Worm (Caenorhabditis elegans): ENCODE data around the gene Y53C12A.3.

Gene Y53C12A.3

ce11 chrII:9716417-9717039, 10.5 kb upstream of the Y53C12A.3 start, which contains the start of gene wee-1.3 (continued):
- no peak for TF ChIP-seq zip-11 (GFP tag; IDR thresholded peaks at IDR 0.05)
- TF ChIP-seq hmg-1.1 (GFP tag; IDR thresholded peaks at IDR 0.05): peak; percentile 69
- TF ChIP-seq unc-39 (tag; optimal IDR thresholded peaks at IDR 0.05): no peak
- TF ChIP-seq nhr-237 (tag; optimal IDR thresholded peaks at IDR 0.05): no peak
- TF ChIP-seq mes-2 (tag; optimal IDR thresholded peaks at IDR 0.05; ENCODE audit: poor library complexity, severe bottlenecking): peak; percentile 86
- no peak for TF ChIP-seq zfp-3 (GFP tag; conservative IDR thresholded peaks at IDR 0.05)
- TF ChIP-seq lin-13 (GFP tag; optimal IDR thresholded peaks at IDR 0.05): no peak
- TF ChIP-seq nhr-41 (GFP tag; IDR thresholded peaks at IDR 0.05): no peak
- TF ChIP-seq mxl-2 (GFP tag; conservative IDR thresholded peaks at IDR 0.05): no peak
- peak; percentile 73 for TF ChIP-seq hlh-30 (tag; optimal IDR thresholded peaks at IDR 0.05; ENCODE audit: insufficient read depth)
- no peak for TF ChIP-seq sdz-12 (GFP tag; optimal IDR thresholded peaks at IDR 0.05)
- peak; percentile 34 for TF ChIP-seq nhr-25 (tag; optimal IDR thresholded peaks at IDR 0.05; ENCODE audit: borderline replicate concordance, insufficient read depth)
- no peak for TF ChIP-seq egl-43 (GFP tag; IDR thresholded peaks at IDR 0.05)
- peak; percentile 72 for TF ChIP-seq dve-1 (tag; optimal IDR thresholded peaks at IDR 0.05; ENCODE audit: insufficient read depth)
- peak; percentile 30 for TF ChIP-seq fkh-10 (GFP tag; optimal IDR thresholded peaks at IDR 0.05)
- TF ChIP-seq nhr-48 (tag; optimal IDR thresholded peaks at IDR 0.05): peak; percentile 10
- TF ChIP-seq aly-2 (tag; optimal IDR thresholded peaks at IDR 0.05): no peak
- no peak for TF ChIP-seq ceh-44 (GFP tag; IDR thresholded peaks at IDR 0.05)
- TF ChIP-seq aha-1 (tag): peak; percentile 92
- peak; percentile 53 for TF ChIP-seq dmd-6 (GFP tag; IDR thresholded peaks at IDR 0.05)
- no peak for TF ChIP-seq daf-8 (GFP tag; IDR thresholded peaks at IDR 0.05)
- peak in 1 of 2 experiments; percentile 40 for TF ChIP-seq mdl-1 (tag; optimal IDR thresholded peaks at IDR 0.05)
- TF ChIP-seq rbr-2 (tag; optimal IDR thresholded peaks at IDR 0.05): peak; percentile 74
- no peak for TF ChIP-seq snpc-1.2 (GFP tag; IDR thresholded peaks at IDR 0.05)
- no peak for TF ChIP-seq cey-2 (tag; optimal IDR thresholded peaks at IDR 0.05; ENCODE audit: borderline replicate concordance, insufficient read depth)
- TF ChIP-seq hlh-11 (tag; optimal IDR thresholded peaks at IDR 0.05): peak; percentile 57
- peak; percentile 84 for TF ChIP-seq T20F7.1 (GFP tag; optimal IDR thresholded peaks at IDR 0.05)
- no peak for TF ChIP-seq ztf-7 (tag; optimal IDR thresholded peaks at IDR 0.05)
- no peak for TF ChIP-seq pha-4 (GFP tag; IDR thresholded peaks at IDR 0.05)
- TF ChIP-seq pha-4 (tag; optimal IDR thresholded peaks at IDR 0.05): peak; percentile 82
- TF ChIP-seq daf-12 (tag; optimal IDR thresholded peaks at IDR 0.05): no peak
- TF ChIP-seq lin-15B (tag; optimal IDR thresholded peaks at IDR 0.05): no peak
- TF ChIP-seq zfp-2 (tag; optimal IDR thresholded peaks at IDR 0.05): no peak
- TF ChIP-seq nhr-6 (tag; optimal IDR thresholded peaks at IDR 0.05): peak; percentile 73
- no peak for TF ChIP-seq ceh-20 (GFP tag; IDR thresholded peaks at IDR 0.05)
- TF ChIP-seq ctbp-1 (GFP tag; IDR thresholded peaks at IDR 0.05): no peak
- no peak for TF ChIP-seq duxl-1 (tag; optimal IDR thresholded peaks at IDR 0.05; ENCODE audit: poor library complexity)
- TF ChIP-seq lin-29 (GFP tag; IDR thresholded peaks at IDR 0.05): no peak
- 0 out of 2 replicates have a peak, but pooled peaks have one; percentile 43 for TF ChIP-seq tra-1 (GFP tag; IDR thresholded peaks at IDR 0.05)
- TF ChIP-seq attf-4 (tag; optimal IDR thresholded peaks at IDR 0.05): no peak
- TF ChIP-seq madf-5 (GFP tag; IDR thresholded peaks at IDR 0.05): no peak
- TF ChIP-seq mdt-29 (GFP tag; IDR thresholded peaks at IDR 0.05): no peak
- peak; percentile 99 for TF ChIP-seq dpl-1 (GFP tag; optimal IDR thresholded peaks at IDR 0.05)
- TF ChIP-seq dmd-8 (GFP tag; IDR thresholded peaks at IDR 0.05): no peak
- no peak for TF ChIP-seq ceh-28 (tag; optimal IDR thresholded peaks at IDR 0.05)
- TF ChIP-seq unc-62 (GFP tag; optimal IDR thresholded peaks at IDR 0.05 in 1 of 2): peak in 1 of 2 experiments; percentile 33
- TF ChIP-seq unc-62 (tag; optimal IDR thresholded peaks at IDR 0.05): no peak
- TF ChIP-seq madf-9 (GFP tag; conservative IDR thresholded peaks at IDR 0.05): no peak
- no peak for TF ChIP-seq ztf-11 (tag; optimal IDR thresholded peaks at IDR 0.05)
- TF ChIP-seq F44E2.7 (GFP tag; IDR thresholded peaks at IDR 0.05): no peak
